Worm (Caenorhabditis elegans) whole organism, L4 larva: Measurements from ENCODE around the gene F58G11.4.

ENCODE experiments used
- F44E2.7 ChIP-seq: fragments of 200-800 bp; sonication (Bioruptor generic); IDR thresholded peaks from 2 replicates; pipeline ENCODE4 v2.1.2; 2022; ENCODE audit warnings: missing genetic modification characterization, missing compliant biosample characterization
- R02D3.7 ChIP-seq: fragments of 150-350 bp; sonication (generic microtip); optimal IDR thresholded peaks from 3 replicates; lab custom pipeline; 2014; ENCODE audit warnings: missing biosample characterization, missing genetic modification characterization
- Y5F2A.4 ChIP-seq: fragments of 200-800 bp; sonication (Bioruptor generic); optimal IDR thresholded peaks from 2 replicates; lab custom pipeline; 2018; ENCODE audit warnings: mild to moderate bottlenecking, missing genetic modification characterization, missing compliant biosample characterization
- Y75B8A.6 ChIP-seq: fragments of 200-800 bp; sonication (Bioruptor generic); IDR thresholded peaks from 2 replicates; pipeline ENCODE4 v1.3.6; 2022; ENCODE audit warnings: missing genetic modification reagents, missing genetic modification characterization, missing compliant biosample characterization
- ama-1 ChIP-seq: fragments of 150-350 bp; optimal IDR thresholded peaks from 2 replicates; lab custom pipeline; 2014; ENCODE audit warnings: inconsistent platforms, mixed read lengths
- attf-4 ChIP-seq: sonication (generic microtip); optimal IDR thresholded peaks from 3 replicates; lab custom pipeline; 2017; ENCODE audit warnings: missing biosample characterization, missing genetic modification characterization
- ceh-20 ChIP-seq: fragments of 200-800 bp; sonication (Bioruptor generic); IDR thresholded peaks from 2 replicates; pipeline ENCODE4 v1.3.6; 2022; ENCODE audit warnings: missing genetic modification reagents, missing genetic modification characterization, missing compliant biosample characterization
- ceh-28 ChIP-seq: fragments of 150-350 bp; optimal IDR thresholded peaks from 2 replicates; lab custom pipeline; 2014; ENCODE audit warnings: missing biosample characterization, missing genetic modification reagents, missing genetic modification characterization
- ceh-32 ChIP-seq: sonication (generic microtip); optimal IDR thresholded peaks from 2 replicates; lab custom pipeline; 2016; ENCODE audit warnings: mild to moderate bottlenecking, missing genetic modification characterization, missing compliant biosample characterization; ENCODE audit not compliant: poor library complexity
- ceh-82 ChIP-seq: sonication (generic microtip); optimal IDR thresholded peaks from 2 replicates; lab custom pipeline; 2017; ENCODE audit warnings: missing biosample characterization, missing genetic modification characterization
- ces-1 ChIP-seq: fragments of 150-350 bp; sonication (generic microtip); optimal IDR thresholded peaks from 4 replicates; lab custom pipeline; 2014; ENCODE audit warnings: missing biosample characterization, missing genetic modification reagents, missing genetic modification characterization
- daf-16 ChIP-seq, 3 experiments: sonication (generic microtip); optimal IDR thresholded peaks; 2 replicates each; lab custom pipeline; 2016 to 2017; ENCODE audit warnings: missing genetic modification characterization in 3 of 3, missing genetic modification reagents in 3 of 3, mild to moderate bottlenecking in 2 of 3, missing compliant biosample characterization in 2 of 3, missing biosample characterization in 1 of 3, moderate library complexity in 1 of 3
- daf-19 ChIP-seq: fragments of 200-800 bp; sonication (Bioruptor generic); conservative IDR thresholded peaks from 2 replicates; pipeline ENCODE4 v1.3.6; 2022; ENCODE audit warnings: missing genetic modification characterization, missing compliant biosample characterization
- dmd-8 ChIP-seq: fragments of 200-800 bp; sonication (Bioruptor generic); IDR thresholded peaks from 2 replicates; pipeline ENCODE4 v1.3.6; 2022; ENCODE audit warnings: missing genetic modification characterization, missing compliant biosample characterization
- dmd-9 ChIP-seq: fragments of 200-800 bp; sonication (Bioruptor generic); IDR thresholded peaks from 2 replicates; pipeline ENCODE4 v1.3.6; 2022; ENCODE audit warnings: missing genetic modification reagents, missing genetic modification characterization, missing compliant biosample characterization
- dpl-1 ChIP-seq: fragments of 150-350 bp; optimal IDR thresholded peaks from 2 replicates; lab custom pipeline; 2014; ENCODE audit warnings: missing biosample characterization, missing genetic modification reagents, missing genetic modification characterization
- duxl-1 ChIP-seq: sonication (generic microtip); optimal IDR thresholded peaks from 2 replicates; lab custom pipeline; 2016; ENCODE audit warnings: mild to moderate bottlenecking, missing genetic modification characterization, moderate library complexity, missing compliant biosample characterization; ENCODE audit not compliant: poor library complexity
- egl-43 ChIP-seq: fragments of 200-800 bp; sonication (Bioruptor generic); IDR thresholded peaks from 2 replicates; pipeline ENCODE4 v1.3.6; 2022; ENCODE audit warnings: missing genetic modification reagents, missing genetic modification characterization, missing compliant biosample characterization
- hif-1 ChIP-seq, 2 experiments: sonication (generic microtip); optimal IDR thresholded peaks; 2 replicates each; lab custom pipeline; 2016 to 2017; ENCODE audit warnings: missing compliant biosample characterization in 2 of 2, missing genetic modification characterization in 2 of 2, missing genetic modification reagents in 2 of 2, missing genotype in 2 of 2, mild to moderate bottlenecking in 1 of 2
- hlh-11 ChIP-seq: fragments of 200-800 bp; sonication (Bioruptor generic); optimal IDR thresholded peaks from 2 replicates; lab custom pipeline; 2018; ENCODE audit warnings: mild to moderate bottlenecking, missing genetic modification characterization, missing compliant biosample characterization
- hmg-1.1 ChIP-seq: fragments of 200-800 bp; sonication (Bioruptor generic); IDR thresholded peaks from 2 replicates; pipeline ENCODE4 v1.3.6; 2022; ENCODE audit warnings: missing genetic modification reagents, missing genetic modification characterization, missing compliant biosample characterization
- lin-38 ChIP-seq: fragments of 200-800 bp; sonication (Bioruptor generic); IDR thresholded peaks from 2 replicates; pipeline ENCODE4 v1.3.6; 2022; ENCODE audit warnings: missing genetic modification reagents, missing genetic modification characterization, missing compliant biosample characterization
- lir-3 ChIP-seq: sonication (generic microtip); optimal IDR thresholded peaks from 2 replicates; lab custom pipeline; 2016; ENCODE audit warnings: mild to moderate bottlenecking, missing genetic modification characterization, missing compliant biosample characterization
- lsy-2 ChIP-seq, 2 experiments: fragments of 150-350 bp in 1 of 2; sonication (generic microtip) in 1 of 2; optimal IDR thresholded peaks; 2 replicates each; lab custom pipeline; 2014 to 2017; ENCODE audit warnings: missing biosample characterization in 2 of 2, missing genetic modification characterization in 2 of 2
- mdl-1 ChIP-seq, 2 experiments: fragments of 150-350 bp in 1 of 2; sonication (generic microtip) in 1 of 2; optimal IDR thresholded peaks; 2 replicates each; lab custom pipeline; 2014 to 2017; ENCODE audit warnings: missing biosample characterization in 2 of 2, missing genetic modification characterization in 2 of 2
- mdt-29 ChIP-seq: fragments of 200-800 bp; sonication (Bioruptor generic); IDR thresholded peaks from 2 replicates; pipeline ENCODE4 v1.3.6; 2022; ENCODE audit warnings: missing genetic modification reagents, missing genetic modification characterization, missing compliant biosample characterization
- mep-1 ChIP-seq: fragments of 150-350 bp; sonication (generic microtip); optimal IDR thresholded peaks from 3 replicates; lab custom pipeline; 2014; ENCODE audit warnings: missing biosample characterization, missing genetic modification characterization
- nhr-10 ChIP-seq: fragments of 150-350 bp; optimal IDR thresholded peaks from 2 replicates; lab custom pipeline; 2014; ENCODE audit warnings: missing biosample characterization, missing genetic modification characterization
- nhr-11 ChIP-seq: fragments of 150-350 bp; optimal IDR thresholded peaks from 2 replicates; lab custom pipeline; 2014; ENCODE audit warnings: missing biosample characterization, missing genetic modification characterization
- nhr-111 ChIP-seq: fragments of 200-800 bp; sonication (Bioruptor generic); optimal IDR thresholded peaks from 2 replicates; lab custom pipeline; 2018; ENCODE audit warnings: mild to moderate bottlenecking, missing genetic modification characterization, missing compliant biosample characterization
- nhr-237 ChIP-seq: sonication (generic microtip); optimal IDR thresholded peaks from 2 replicates; lab custom pipeline; 2017; ENCODE audit warnings: missing biosample characterization, missing genetic modification characterization
- nhr-28 ChIP-seq: fragments of 150-350 bp; optimal IDR thresholded peaks from 2 replicates; lab custom pipeline; 2014; ENCODE audit warnings: missing biosample characterization, missing genetic modification characterization
- nhr-48 ChIP-seq: sonication (generic microtip); optimal IDR thresholded peaks from 2 replicates; lab custom pipeline; 2016; ENCODE audit warnings: mild to moderate bottlenecking, missing genetic modification characterization, missing compliant biosample characterization
- nhr-76 ChIP-seq: fragments of 150-350 bp; optimal IDR thresholded peaks from 2 replicates; lab custom pipeline; 2014; ENCODE audit warnings: missing biosample characterization, missing genetic modification characterization
- nhr-77 ChIP-seq: fragments of 150-350 bp; optimal IDR thresholded peaks from 2 replicates; lab custom pipeline; 2014; ENCODE audit warnings: missing biosample characterization, missing genetic modification characterization
- pha-4 ChIP-seq, 2 experiments: fragments of 150-350 bp in 1 of 2; fragments of 200-800 bp in 1 of 2; sonication (Bioruptor generic) in 1 of 2; IDR thresholded peaks in 1 of 2; optimal IDR thresholded peaks in 1 of 2; 2 replicates each; pipeline versions ENCODE4 v1.3.6 to Lab custom; 2014 to 2022; ENCODE audit warnings: missing genetic modification characterization in 2 of 2, missing genetic modification reagents in 2 of 2, missing biosample characterization in 1 of 2, missing compliant biosample characterization in 1 of 2
- php-3 ChIP-seq: fragments of 200-800 bp; sonication (Bioruptor generic); IDR thresholded peaks from 2 replicates; pipeline ENCODE4 v1.3.6; 2022; ENCODE audit warnings: missing genetic modification reagents, missing genetic modification characterization, missing compliant biosample characterization
- rbr-2 ChIP-seq: sonication (generic microtip); optimal IDR thresholded peaks from 2 replicates; lab custom pipeline; 2016; ENCODE audit warnings: missing genotype, missing genetic modification characterization, missing compliant biosample characterization
- saeg-2 ChIP-seq: fragments of 200-800 bp; sonication (Bioruptor generic); IDR thresholded peaks from 2 replicates; pipeline ENCODE4 v1.3.6; 2022; ENCODE audit warnings: missing genetic modification reagents, missing genetic modification characterization, missing compliant biosample characterization
- sdz-12 ChIP-seq: fragments of 200-800 bp; sonication (Bioruptor generic); optimal IDR thresholded peaks from 2 replicates; lab custom pipeline; 2018; ENCODE audit warnings: mild to moderate bottlenecking, missing genetic modification characterization, missing compliant biosample characterization
- set-16 ChIP-seq: fragments of 200-800 bp; sonication (Bioruptor generic); IDR thresholded peaks from 2 replicates; pipeline ENCODE4 v1.3.6; 2022; ENCODE audit warnings: missing genetic modification reagents, missing genetic modification characterization, missing compliant biosample characterization
- snpc-1.2 ChIP-seq: fragments of 200-800 bp; sonication (Bioruptor generic); IDR thresholded peaks from 2 replicates; pipeline ENCODE4 v1.3.6; 2022; ENCODE audit warnings: missing genetic modification reagents, missing genetic modification characterization, missing compliant biosample characterization
- spr-3 ChIP-seq: fragments of 200-800 bp; sonication (Bioruptor generic); optimal IDR thresholded peaks from 2 replicates; lab custom pipeline; 2018; ENCODE audit warnings: mild to moderate bottlenecking, missing genetic modification characterization, missing compliant biosample characterization
- tag-97 ChIP-seq: fragments of 200-800 bp; sonication (Bioruptor generic); IDR thresholded peaks from 2 replicates; pipeline ENCODE4 v1.3.6; 2022; ENCODE audit warnings: missing genetic modification characterization, missing compliant biosample characterization
- tra-1 ChIP-seq: fragments of 200-800 bp; sonication (Bioruptor generic); IDR thresholded peaks from 2 replicates; pipeline ENCODE4 v1.3.6; 2022; ENCODE audit warnings: missing genetic modification reagents, missing genetic modification characterization, missing compliant biosample characterization
- unc-130 ChIP-seq: sonication (generic microtip); optimal IDR thresholded peaks from 2 replicates; lab custom pipeline; 2016; ENCODE audit warnings: missing genetic modification reagents, missing genetic modification characterization, missing compliant biosample characterization
- unc-62 ChIP-seq, 3 experiments: fragments of 150-350 bp in 1 of 3; sonication (generic microtip); optimal IDR thresholded peaks in 2 of 3; peaks in 1 of 3; 1 replicate in 1 of 3; 2 replicates in 2 of 3; lab custom pipeline; 2014 to 2017; ENCODE audit warnings: missing biosample characterization in 3 of 3, missing genetic modification characterization in 3 of 3, missing genetic modification reagents in 3 of 3, missing genotype in 1 of 3
- zag-1 ChIP-seq: fragments of 150-350 bp; optimal IDR thresholded peaks from 2 replicates; lab custom pipeline; 2014; ENCODE audit warnings: missing biosample characterization, missing genetic modification characterization
- zfp-3 ChIP-seq: fragments of 200-800 bp; sonication (Bioruptor generic); conservative IDR thresholded peaks from 2 replicates; pipeline ENCODE4 v1.3.6; 2022; ENCODE audit warnings: missing genetic modification reagents, missing genetic modification characterization, missing compliant biosample characterization
- ztf-7 ChIP-seq: fragments of 150-350 bp; optimal IDR thresholded peaks from 2 replicates; lab custom pipeline; 2014; ENCODE audit warnings: missing biosample characterization, missing genetic modification characterization

The F58G11.4 gene

DNA sequence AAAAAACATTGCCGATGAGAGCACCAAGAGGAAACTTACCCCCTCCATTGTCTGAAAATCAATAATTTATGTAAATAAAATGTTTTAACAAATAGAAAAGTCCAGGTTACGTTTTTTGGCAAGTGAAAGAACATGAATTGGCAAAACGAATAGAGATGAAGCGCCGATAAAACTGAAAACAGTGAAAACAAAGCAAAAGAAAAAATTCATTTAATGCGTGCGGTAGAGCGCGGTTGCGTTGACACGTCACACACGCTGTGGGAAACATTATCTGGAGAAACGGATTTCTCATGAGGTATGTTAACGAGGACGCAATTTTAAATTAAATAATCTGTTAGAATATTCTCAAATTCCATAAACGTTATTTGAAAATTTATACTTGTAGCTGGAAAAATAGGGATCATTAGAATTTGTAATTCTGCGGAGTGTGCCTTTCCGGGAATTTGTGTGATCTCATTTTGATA lies 42.9 kb downstream of the F58G11.4 start, which contains the start of gene zipt-9 (continued):
- no peak for TF ChIP-seq ceh-32
- no peak for TF ChIP-seq spr-3 (GFP tag; lab: Kevin White, UChicago)
- TF ChIP-seq ama-1 (lab: Kevin White, UChicago): no peak
- TF ChIP-seq unc-130: peak; percentile 80
- peak; percentile 56 for TF ChIP-seq nhr-77
- TF ChIP-seq lir-3: no peak
- TF ChIP-seq hif-1 (tag; optimal IDR thresholded peaks at IDR 0.05; lab: Kevin White, UChicago): peak in 1 of 2 experiments; percentile 88
- no peak for TF ChIP-seq nhr-237 (tag; lab: Kevin White, UChicago)
- peak in 1 of 2 experiments; percentile 84 for TF ChIP-seq unc-62 (GFP tag; optimal IDR thresholded peaks at IDR 0.05 in 1 of 2; lab: Kevin White, UChicago)
- no peak for TF ChIP-seq unc-62 (tag; optimal IDR thresholded peaks at IDR 0.05; lab: Kevin White, UChicago)
- peak; percentile 81 for TF ChIP-seq mep-1 (tag; lab: Kevin White, UChicago)
- TF ChIP-seq snpc-1.2 (GFP tag; lab: Robert Waterston, UW): no peak
- no peak for TF ChIP-seq php-3 (GFP tag; lab: Robert Waterston, UW)
- no peak for TF ChIP-seq set-16 (GFP tag; lab: Robert Waterston, UW)
- TF ChIP-seq ztf-7 (tag; lab: Kevin White, UChicago): no peak
- TF ChIP-seq dpl-1: peak; percentile 67
- TF ChIP-seq saeg-2 (GFP tag; lab: Robert Waterston, UW): no peak
- no peak for TF ChIP-seq nhr-28 (tag; lab: Kevin White, UChicago)
- TF ChIP-seq ceh-82 (tag; lab: Kevin White, UChicago): no peak
- peak; percentile 62; the same call in 1 of the 2 replicates for TF ChIP-seq hmg-1.1 (GFP tag; lab: Robert Waterston, UW)
- TF ChIP-seq zfp-3 (GFP tag; lab: Robert Waterston, UW): no peak
- TF ChIP-seq nhr-11: peak; percentile 56
- TF ChIP-seq Y75B8A.6: no peak
- TF ChIP-seq nhr-10 (tag; lab: Kevin White, UChicago): no peak
- peak; percentile 62 for TF ChIP-seq ces-1
- no peak for TF ChIP-seq zag-1 (tag; lab: Kevin White, UChicago)
- no peak for TF ChIP-seq sdz-12 (GFP tag; lab: Kevin White, UChicago)
- TF ChIP-seq mdt-29 (GFP tag; lab: Robert Waterston, UW): no peak
- no peak for TF ChIP-seq tra-1 (GFP tag; lab: Robert Waterston, UW)
- no peak for TF ChIP-seq nhr-76 (tag; lab: Kevin White, UChicago)
- TF ChIP-seq dmd-9 (GFP tag; lab: Robert Waterston, UW): peak; percentile 46; the same call in 1 of the 2 replicates
- no peak for TF ChIP-seq lsy-2 (tag; optimal IDR thresholded peaks at IDR 0.05; lab: Kevin White, UChicago)
- TF ChIP-seq nhr-111 (GFP tag; lab: Kevin White, UChicago): no peak
- no peak for TF ChIP-seq egl-43 (GFP tag; lab: Robert Waterston, UW)
- no peak for TF ChIP-seq mdl-1 (tag; optimal IDR thresholded peaks at IDR 0.05; lab: Kevin White, UChicago)
- TF ChIP-seq Y5F2A.4 (GFP tag; lab: Kevin White, UChicago): no peak
- no peak for TF ChIP-seq dmd-8 (GFP tag; lab: Robert Waterston, UW)
- no peak for TF ChIP-seq F44E2.7 (GFP tag; lab: Robert Waterston, UW)
- no peak for TF ChIP-seq nhr-48 (tag; lab: Kevin White, UChicago)
- no peak for TF ChIP-seq daf-16 (GFP tag; optimal IDR thresholded peaks at IDR 0.05; lab: Kevin White, UChicago)
- TF ChIP-seq daf-16 (tag; optimal IDR thresholded peaks at IDR 0.05; lab: Kevin White, UChicago): peak; percentile 46
- no peak for TF ChIP-seq R02D3.7
- TF ChIP-seq pha-4 (GFP tag; IDR thresholded peaks at IDR 0.05; lab: Robert Waterston, UW): no peak
- TF ChIP-seq pha-4 (tag; optimal IDR thresholded peaks at IDR 0.05; lab: Kevin White, UChicago): no peak
- TF ChIP-seq daf-19 (GFP tag; lab: Robert Waterston, UW): no peak
- TF ChIP-seq rbr-2 (tag; lab: Kevin White, UChicago): peak; percentile 66
- TF ChIP-seq lin-38 (GFP tag; lab: Robert Waterston, UW): peak; percentile 97
- peak; percentile 31 for TF ChIP-seq duxl-1 (tag; lab: Kevin White, UChicago)
- no peak for TF ChIP-seq tag-97 (GFP tag; lab: Robert Waterston, UW)
- TF ChIP-seq ceh-20 (GFP tag; lab: Robert Waterston, UW): 0 out of 2 replicates have a peak, but pooled peaks have one; percentile 49
- no peak for TF ChIP-seq ceh-28 (tag; lab: Kevin White, UChicago)
- TF ChIP-seq hlh-11 (tag; lab: Kevin White, UChicago): peak; percentile 56
- no peak for TF ChIP-seq attf-4 (tag; lab: Kevin White, UChicago)
